Worm (Caenorhabditis elegans) whole organism, late embryonic: ENCODE measurements around the gene ceh-88.

Experiments
- C38D4.7 ChIP-seq: fragments of 200-800 bp; sonication (Bioruptor generic); optimal IDR thresholded peaks from 2 replicates; lab custom pipeline; 2018; ENCODE audit warnings: mild to moderate bottlenecking, missing genetic modification characterization, moderate library complexity, missing compliant biosample characterization
- ahr-1 ChIP-seq: sonication (generic microtip); optimal IDR thresholded peaks from 2 replicates; lab custom pipeline; 2016; ENCODE audit warnings: missing genetic modification characterization, missing compliant biosample characterization
- ceh-19 ChIP-seq: fragments of 200-800 bp; sonication (Bioruptor generic); optimal IDR thresholded peaks from 2 replicates; lab custom pipeline; 2018; ENCODE audit warnings: mild to moderate bottlenecking, missing genetic modification characterization, missing compliant biosample characterization
- ceh-24 ChIP-seq: sonication (generic microtip); optimal IDR thresholded peaks from 2 replicates; lab custom pipeline; 2016; ENCODE audit warnings: mild to moderate bottlenecking, missing genetic modification characterization, missing compliant biosample characterization
- ceh-31 ChIP-seq: sonication (generic microtip); optimal IDR thresholded peaks from 2 replicates; lab custom pipeline; 2016; ENCODE audit warnings: missing genetic modification characterization, missing compliant biosample characterization
- ceh-34 ChIP-seq: sonication (generic microtip); optimal IDR thresholded peaks from 2 replicates; lab custom pipeline; 2016; ENCODE audit warnings: mild to moderate bottlenecking, missing genetic modification characterization, missing compliant biosample characterization
- ceh-48 ChIP-seq: sonication (generic microtip); optimal IDR thresholded peaks from 2 replicates; lab custom pipeline; 2016; ENCODE audit warnings: missing genetic modification characterization, inconsistent platforms, missing compliant biosample characterization
- ceh-6 ChIP-seq: fragments of 200-800 bp; sonication (Bioruptor generic); optimal IDR thresholded peaks from 2 replicates; lab custom pipeline; 2018; ENCODE audit warnings: mild to moderate bottlenecking, missing genetic modification characterization, missing compliant biosample characterization
- dve-1 ChIP-seq: sonication (generic microtip); optimal IDR thresholded peaks from 2 replicates; lab custom pipeline; 2017; ENCODE audit warnings: antibody characterized with exemption, mild to moderate bottlenecking, missing genetic modification characterization, missing compliant biosample characterization
- elt-2 ChIP-seq: sonication (generic microtip); optimal IDR thresholded peaks from 2 replicates; lab custom pipeline; 2016; ENCODE audit warnings: missing genetic modification reagents, missing genetic modification characterization, missing compliant biosample characterization
- elt-4 ChIP-seq: sonication (generic microtip); optimal IDR thresholded peaks from 2 replicates; lab custom pipeline; 2016; ENCODE audit warnings: missing genetic modification characterization, missing compliant biosample characterization
- ets-4 ChIP-seq: sonication (generic microtip); optimal IDR thresholded peaks from 2 replicates; lab custom pipeline; 2016; ENCODE audit warnings: missing genetic modification characterization, missing compliant biosample characterization
- fax-1 ChIP-seq: sonication (generic microtip); optimal IDR thresholded peaks from 2 replicates; lab custom pipeline; 2016; ENCODE audit warnings: missing genotype, missing genetic modification characterization, missing compliant biosample characterization
- gmeb-2 ChIP-seq: sonication (generic microtip); optimal IDR thresholded peaks from 2 replicates; lab custom pipeline; 2016; ENCODE audit warnings: missing genetic modification characterization, inconsistent platforms, missing compliant biosample characterization
- hlh-13 ChIP-seq: fragments of 200-800 bp; sonication (Bioruptor generic); optimal IDR thresholded peaks from 2 replicates; lab custom pipeline; 2018; ENCODE audit warnings: mild to moderate bottlenecking, missing genetic modification characterization, missing compliant biosample characterization
- hlh-15 ChIP-seq: sonication (generic microtip); optimal IDR thresholded peaks from 2 replicates; lab custom pipeline; 2016; ENCODE audit warnings: missing genetic modification characterization, missing compliant biosample characterization
- madf-2 ChIP-seq: sonication (generic microtip); optimal IDR thresholded peaks from 2 replicates; lab custom pipeline; 2017; ENCODE audit warnings: missing genetic modification characterization, missing compliant biosample characterization
- mec-3 ChIP-seq: sonication (generic microtip); optimal IDR thresholded peaks from 2 replicates; lab custom pipeline; 2016; ENCODE audit warnings: borderline replicate concordance, missing genetic modification characterization, missing compliant biosample characterization
- nfya-1 ChIP-seq: sonication (generic microtip); optimal IDR thresholded peaks from 2 replicates; lab custom pipeline; 2017; ENCODE audit warnings: missing genetic modification characterization, mild to moderate bottlenecking, missing compliant biosample characterization, antibody characterized with exemption, moderate library complexity
- npax-4 ChIP-seq: sonication (generic microtip); optimal IDR thresholded peaks from 2 replicates; lab custom pipeline; 2016; ENCODE audit warnings: missing genetic modification characterization, missing compliant biosample characterization
- pag-3 ChIP-seq: sonication (generic microtip); optimal IDR thresholded peaks from 2 replicates; lab custom pipeline; 2016; ENCODE audit warnings: missing compliant biosample characterization, missing genetic modification characterization, borderline replicate concordance
- pat-9 ChIP-seq: fragments of 200-800 bp; sonication (Bioruptor generic); optimal IDR thresholded peaks from 2 replicates; lab custom pipeline; 2018; ENCODE audit warnings: mild to moderate bottlenecking, missing genetic modification characterization, moderate library complexity, missing compliant biosample characterization
- pha-4 ChIP-seq: fragments of 150-350 bp; optimal IDR thresholded peaks from 2 replicates; lab custom pipeline; 2018; ENCODE audit warnings: missing biosample characterization, missing genetic modification reagents, missing genetic modification characterization
- pqm-1 ChIP-seq: sonication (generic microtip); optimal IDR thresholded peaks from 2 replicates; lab custom pipeline; 2016; ENCODE audit warnings: missing genetic modification characterization, missing compliant biosample characterization
- pros-1 ChIP-seq: fragments of 150-350 bp; optimal IDR thresholded peaks from 2 replicates; lab custom pipeline; 2014; ENCODE audit warnings: missing biosample characterization, missing genetic modification reagents, missing genetic modification characterization
- rnt-1 ChIP-seq: sonication (generic microtip); optimal IDR thresholded peaks from 2 replicates; lab custom pipeline; 2016; ENCODE audit warnings: missing genetic modification characterization, missing compliant biosample characterization
- sdc-2 ChIP-seq: sonication (generic microtip); optimal IDR thresholded peaks from 2 replicates; lab custom pipeline; 2016; ENCODE audit warnings: missing genotype, missing genetic modification characterization, missing compliant biosample characterization
- sox-2 ChIP-seq: fragments of 200-800 bp; sonication (Bioruptor generic); IDR thresholded peaks from 2 replicates; pipeline ENCODE4 v1.3.6; 2022; ENCODE audit warnings: missing genetic modification reagents, missing genetic modification characterization, missing compliant biosample characterization
- sox-4 ChIP-seq: sonication (generic microtip); optimal IDR thresholded peaks from 2 replicates; lab custom pipeline; 2017; ENCODE audit warnings: mild to moderate bottlenecking, missing genetic modification characterization, inconsistent platforms, missing compliant biosample characterization
- syd-9 ChIP-seq: sonication (generic microtip); optimal IDR thresholded peaks from 2 replicates; lab custom pipeline; 2016; ENCODE audit warnings: mild to moderate bottlenecking, missing genetic modification characterization, moderate library complexity, missing compliant biosample characterization
- tbx-2 ChIP-seq: sonication (generic microtip); optimal IDR thresholded peaks from 2 replicates; lab custom pipeline; 2016; ENCODE audit warnings: missing genetic modification characterization, missing compliant biosample characterization
- unc-42 ChIP-seq: sonication (generic microtip); optimal IDR thresholded peaks from 2 replicates; lab custom pipeline; 2016; ENCODE audit warnings: missing genotype, missing genetic modification characterization, missing compliant biosample characterization
- ztf-16 ChIP-seq: sonication (generic microtip); optimal IDR thresholded peaks from 2 replicates; lab custom pipeline; 2017; ENCODE audit warnings: missing genetic modification characterization, missing compliant biosample characterization

ceh-88 gene

ce11 chrIV:17328834-17329233 lies at the start of gene ceh-88:
TSS of gene ceh-88 (plus strand) at chrIV:17329188.
- peak; percentile 73 for TF ChIP-seq unc-42 (tag; lab: Kevin White, UChicago)
- TF ChIP-seq sox-4, result no peak
- TF ChIP-seq elt-2 (tag; lab: Kevin White, UChicago), result no peak
- no peak for TF ChIP-seq ahr-1 (tag; lab: Kevin White, UChicago)
- peak; percentile 3 for TF ChIP-seq ceh-31 (tag; lab: Kevin White, UChicago)
- no peak for TF ChIP-seq pros-1 (tag; lab: Kevin White, UChicago)
- no peak for TF ChIP-seq ceh-6 (GFP tag; lab: Kevin White, UChicago)
- TF ChIP-seq ceh-48 (tag; lab: Kevin White, UChicago), result peak; percentile 88

- TF ChIP-seq gmeb-2, result no peak
These were observed 49.2 kb upstream of the ceh-88 start for ce11 chrIV:17279592-17280440.

- no peak for TF ChIP-seq ceh-34
- no peak for TF ChIP-seq gmeb-2
- TF ChIP-seq ceh-24 (tag; lab: Kevin White, UChicago), result no peak
- no peak for TF ChIP-seq pat-9
- TF ChIP-seq elt-4 (tag; lab: Kevin White, UChicago), result no peak
- no peak for TF ChIP-seq pqm-1
- no peak for TF ChIP-seq ztf-16 (tag; lab: Kevin White, UChicago)
- no peak for TF ChIP-seq sox-4
- no peak for TF ChIP-seq sdc-2 (tag; lab: Kevin White, UChicago)
- no peak for TF ChIP-seq pha-4 (tag; lab: Kevin White, UChicago)
- TF ChIP-seq pag-3, result no peak
- no peak for TF ChIP-seq tbx-2 (tag; lab: Kevin White, UChicago)
- TF ChIP-seq fax-1 (tag; lab: Kevin White, UChicago), result no peak
- no peak for TF ChIP-seq hlh-15 (tag; lab: Kevin White, UChicago)
- no peak for TF ChIP-seq mec-3 (tag; lab: Kevin White, UChicago)
- no peak for TF ChIP-seq C38D4.7 (GFP tag; lab: Kevin White, UChicago)
- no peak for TF ChIP-seq npax-4 (tag; lab: Kevin White, UChicago)
- TF ChIP-seq, all 69 proteins: peak for 0
These were observed 48.5 kb upstream of the ceh-88 start for ce11 chrIV:17280441-17280939.

ce11 chrIV:17281060-17282021 lies 47.6 kb upstream of the ceh-88 start:
- TF ChIP-seq sox-4, result no peak
- no peak for TF ChIP-seq nfya-1 (tag; lab: Kevin White, UChicago)
- TF ChIP-seq rnt-1 (tag; lab: Kevin White, UChicago), result no peak
- no peak for TF ChIP-seq sox-2 (GFP tag; lab: Robert Waterston, UW)
- TF ChIP-seq syd-9 (tag; lab: Kevin White, UChicago), result no peak
- TF ChIP-seq tbx-2 (tag; lab: Kevin White, UChicago), result no peak
- TF ChIP-seq ceh-19, result no peak
- TF ChIP-seq dve-1, result no peak
- no peak for TF ChIP-seq ceh-31 (tag; lab: Kevin White, UChicago)
- TF ChIP-seq pat-9, result no peak
- no peak for TF ChIP-seq hlh-13
- TF ChIP-seq madf-2 (tag; lab: Kevin White, UChicago), result no peak
- TF ChIP-seq ets-4 (tag; lab: Kevin White, UChicago), result no peak
